Worm (Caenorhabditis elegans): Measurements from ENCODE around the gene nlp-101.

nlp-101 gene

DNA sequence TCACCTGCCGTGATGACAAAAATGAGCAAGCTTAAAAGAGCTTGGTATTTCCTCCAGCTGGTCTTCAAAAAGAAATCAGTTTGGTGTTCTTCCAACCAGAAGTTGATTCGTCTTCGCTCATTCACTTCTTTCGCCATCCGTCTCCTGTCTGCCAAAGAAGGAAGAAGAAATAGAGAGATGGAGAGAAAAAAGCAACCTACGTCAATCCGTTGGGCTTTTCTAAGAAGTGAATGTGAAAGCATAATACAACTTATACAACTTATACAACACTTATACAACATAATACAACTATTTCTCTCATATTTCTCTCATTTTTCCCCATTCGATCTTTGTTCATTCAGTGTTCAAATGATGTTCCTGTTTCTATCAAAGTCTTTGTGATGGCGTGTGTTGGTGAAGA lies 27.7 kb upstream of the nlp-101 start:
- TF ChIP-seq ces-1 (GFP tag; optimal IDR thresholded peaks at IDR 0.05) (no peak), unc-62 (GFP tag; optimal IDR thresholded peaks at IDR 0.05) (no peak), nhr-28 (tag; optimal IDR thresholded peaks at IDR 0.05) (no peak), lin-32 (GFP tag; optimal IDR thresholded peaks at IDR 0.05) (no peak)

- no peak for TF ChIP-seq bed-3 (GFP tag; optimal IDR thresholded peaks at IDR 0.05)
- peak; percentile 10 for TF ChIP-seq sptf-1 (tag; optimal IDR thresholded peaks at IDR 0.05)
- no peak for TF ChIP-seq sem-2 (GFP tag; optimal IDR thresholded peaks at IDR 0.05)
- peak; percentile 7 for TF ChIP-seq blmp-1 (tag; optimal IDR thresholded peaks at IDR 0.05)
- TF ChIP-seq mab-5 (tag; optimal IDR thresholded peaks at IDR 0.05), result no peak
These were observed 23.9 kb upstream of the nlp-101 start for ce11 chrX:7814747-7815146.

DNA sequence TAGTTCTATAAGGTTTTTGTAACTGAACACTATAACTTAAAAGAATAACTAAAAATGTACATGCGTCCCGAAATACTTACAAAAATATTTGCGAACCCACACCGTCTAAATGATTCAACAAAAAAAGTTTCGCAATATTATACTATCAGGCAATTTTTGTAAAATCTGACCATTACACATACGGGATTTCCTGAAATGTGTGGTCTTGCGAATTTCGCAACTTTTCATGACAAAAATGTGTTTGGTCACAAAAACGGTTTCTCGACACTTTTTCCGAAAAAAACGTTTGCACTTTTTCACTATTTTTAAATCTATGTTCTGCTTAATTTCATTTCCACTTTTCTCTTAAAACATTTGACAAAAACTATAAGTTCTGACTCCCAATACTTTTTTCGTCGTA lies 23.5 kb upstream of the nlp-101 start:
- TF ChIP-seq ztf-11 (tag; optimal IDR thresholded peaks at IDR 0.05) (no peak), nhr-28 (tag; optimal IDR thresholded peaks at IDR 0.05) (no peak), sptf-1 (tag; optimal IDR thresholded peaks at IDR 0.05) (no peak), mls-2 (tag; optimal IDR thresholded peaks at IDR 0.05) (no peak), flh-1 (GFP tag; optimal IDR thresholded peaks at IDR 0.05) (no peak), M03D4.4 (tag; optimal IDR thresholded peaks at IDR 0.05) (no peak), mep-1 (tag; optimal IDR thresholded peaks at IDR 0.05) (no peak), lin-32 (GFP tag; optimal IDR thresholded peaks at IDR 0.05) (no peak), ces-1 (GFP tag; optimal IDR thresholded peaks at IDR 0.05) (no peak), lsy-2 (tag; optimal IDR thresholded peaks at IDR 0.05) (no peak), pha-4 (tag; optimal IDR thresholded peaks at IDR 0.05) (no peak), mab-5 (tag; optimal IDR thresholded peaks at IDR 0.05) (no peak), elt-3 (tag; optimal IDR thresholded peaks at IDR 0.05) (no peak), snpc-4 (tag; optimal IDR thresholded peaks at IDR 0.05) (no peak), nhr-76 (tag; optimal IDR thresholded peaks at IDR 0.05) (no peak), zip-8 (tag; optimal IDR thresholded peaks at IDR 0.05) (no peak), unc-62 (GFP tag; optimal IDR thresholded peaks at IDR 0.05) (no peak), ceh-83 (GFP tag; optimal IDR thresholded peaks at IDR 0.05) (no peak), nhr-2 (tag; optimal IDR thresholded peaks at IDR 0.05) (no peak), unc-120 (tag; optimal IDR thresholded peaks at IDR 0.05; ENCODE audit: poor library complexity, severe bottlenecking) (no peak)

DNA sequence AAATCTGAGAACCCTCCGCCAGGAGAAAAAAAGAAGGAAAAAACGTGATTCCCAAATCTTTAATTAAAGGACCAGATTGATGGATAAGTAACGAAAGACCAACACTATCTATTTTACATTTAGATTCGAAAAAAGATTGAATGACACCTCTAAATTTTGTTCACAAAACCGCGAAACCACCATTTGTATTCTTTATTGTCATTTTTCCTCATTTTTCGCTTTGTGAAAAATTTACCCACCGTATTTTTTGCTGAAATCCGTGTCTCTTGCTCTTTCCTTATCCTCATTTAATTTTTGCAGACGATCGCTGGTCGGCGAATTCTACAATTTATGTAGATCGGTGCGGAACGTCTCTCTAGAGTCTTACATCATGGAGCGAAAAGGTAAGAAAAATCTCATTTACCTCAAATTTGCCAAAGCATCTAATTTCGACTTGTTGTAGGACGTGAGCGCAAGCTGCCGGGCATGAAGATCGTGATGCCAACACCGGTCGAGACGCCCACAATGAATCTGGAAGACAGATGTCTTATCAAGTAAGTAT lies 22.2 kb upstream of the nlp-101 start, which contains the start of the genes sek-1 and R03G5.6:
sek-1 (plus strand) TSS at position 301 of the 541 bp plus-strand sequence.
R03G5.6 (minus strand) TSS at position 491 of the 541 bp plus-strand sequence.
- TF ChIP-seq snpc-4 (tag; optimal IDR thresholded peaks at IDR 0.05), result no peak
- TF ChIP-seq drap-1 (GFP tag; optimal IDR thresholded peaks at IDR 0.05), result no peak
- TF ChIP-seq sem-2 (GFP tag; optimal IDR thresholded peaks at IDR 0.05), result no peak
- TF ChIP-seq ceh-83 (GFP tag; optimal IDR thresholded peaks at IDR 0.05), result no peak
- TF ChIP-seq unc-62 (GFP tag; optimal IDR thresholded peaks at IDR 0.05), result no peak
- no peak for TF ChIP-seq mep-1 (tag; optimal IDR thresholded peaks at IDR 0.05)
- no peak for TF ChIP-seq flh-1 (GFP tag; optimal IDR thresholded peaks at IDR 0.05)
- no peak for TF ChIP-seq ceh-39 (tag; optimal IDR thresholded peaks at IDR 0.05)
- no peak for TF ChIP-seq cnd-1 (tag; optimal IDR thresholded peaks at IDR 0.05)
- no peak for TF ChIP-seq nhr-2 (tag; optimal IDR thresholded peaks at IDR 0.05)
- no peak for TF ChIP-seq tbx-8 (GFP tag; optimal IDR thresholded peaks at IDR 0.05)
- no peak for TF ChIP-seq elt-3 (tag; optimal IDR thresholded peaks at IDR 0.05)
- TF ChIP-seq nhr-76 (tag; optimal IDR thresholded peaks at IDR 0.05), result no peak
- no peak for TF ChIP-seq ztf-11 (tag; optimal IDR thresholded peaks at IDR 0.05)

- no peak for TF ChIP-seq sem-2 (GFP tag; optimal IDR thresholded peaks at IDR 0.05)
- TF ChIP-seq lin-32 (GFP tag; optimal IDR thresholded peaks at IDR 0.05), result no peak
- no peak for TF ChIP-seq nhr-76 (tag; optimal IDR thresholded peaks at IDR 0.05)
These were observed 21.1 kb upstream of the nlp-101 start for ce11 chrX:7817555-7817954.

- TF ChIP-seq nhr-76 (tag; optimal IDR thresholded peaks at IDR 0.05) (no peak), hlh-1 (tag; optimal IDR thresholded peaks at IDR 0.05) (peak; percentile 82), ceh-83 (GFP tag; optimal IDR thresholded peaks at IDR 0.05) (no peak), pha-4 (tag; optimal IDR thresholded peaks at IDR 0.05) (peak; percentile 93), sem-2 (GFP tag; optimal IDR thresholded peaks at IDR 0.05) (peak; percentile 26), mab-5 (tag; optimal IDR thresholded peaks at IDR 0.05) (no peak), flh-1 (GFP tag; optimal IDR thresholded peaks at IDR 0.05) (no peak), nhr-12 (tag; optimal IDR thresholded peaks at IDR 0.05) (no peak), nhr-237 (tag; optimal IDR thresholded peaks at IDR 0.05) (peak; percentile 74), cnd-1 (tag; optimal IDR thresholded peaks at IDR 0.05) (peak; percentile 55), lsy-2 (tag; optimal IDR thresholded peaks at IDR 0.05) (peak; percentile 77), ceh-43 (GFP tag; optimal IDR thresholded peaks at IDR 0.05) (peak; percentile 40), ztf-11 (tag; optimal IDR thresholded peaks at IDR 0.05) (peak; percentile 47), ces-1 (GFP tag; optimal IDR thresholded peaks at IDR 0.05) (peak; percentile 94), drap-1 (GFP tag; optimal IDR thresholded peaks at IDR 0.05) (peak; percentile 71), M03D4.4 (tag; optimal IDR thresholded peaks at IDR 0.05) (peak; percentile 48), lin-32 (GFP tag; optimal IDR thresholded peaks at IDR 0.05) (peak; percentile 27), bed-3 (GFP tag; optimal IDR thresholded peaks at IDR 0.05) (no peak), tbx-8 (GFP tag; optimal IDR thresholded peaks at IDR 0.05) (peak; percentile 5), snpc-4 (tag; optimal IDR thresholded peaks at IDR 0.05) (no peak), unc-62 (GFP tag; optimal IDR thresholded peaks at IDR 0.05) (peak; percentile 73), zip-8 (tag; optimal IDR thresholded peaks at IDR 0.05) (no peak), ceh-39 (tag; optimal IDR thresholded peaks at IDR 0.05) (peak; percentile 97), elt-1 (tag; optimal IDR thresholded peaks at IDR 0.05; ENCODE audit: borderline replicate concordance, insufficient read depth) (no peak), unc-39 (tag; optimal IDR thresholded peaks at IDR 0.05) (no peak), mls-2 (tag; optimal IDR thresholded peaks at IDR 0.05) (peak; percentile 82), lin-13 (tag; optimal IDR thresholded peaks at IDR 0.05) (peak; percentile 54), mep-1 (tag; optimal IDR thresholded peaks at IDR 0.05) (peak; percentile 90)
These were observed 15.5 kb upstream of the nlp-101 start, which contains the start of gene eef-1A.2 for ce11 chrX:7823108-7823704. Gene eef-1A.2 (plus strand): TSS chrX:7823654.
